Fruit fly (Drosophila melanogaster) whole organism, prepupa: ENCODE data around the gene beta'COP.

Experiments used
- Blimp-1 ChIP-seq: fragments of 200-800 bp; sonication (Bioruptor generic); optimal IDR thresholded peaks from 3 replicates; lab custom pipeline; 2017; ENCODE audit warnings: missing biosample characterization, missing genetic modification characterization, mild to moderate bottlenecking, moderate library complexity, missing genetic modification reagents
- CG10631 ChIP-seq: fragments of 200-800 bp; sonication (Bioruptor generic); optimal IDR thresholded peaks from 2 replicates; lab custom pipeline; 2016; ENCODE audit warnings: missing biosample characterization, missing genetic modification characterization
- CG10669 ChIP-seq: fragments of 200-800 bp; sonication (Bioruptor generic); optimal IDR thresholded peaks from 3 replicates; lab custom pipeline; 2018; ENCODE audit warnings: missing biosample characterization, mild to moderate bottlenecking, missing genetic modification characterization, moderate library complexity
- CG11294 ChIP-seq: fragments of 200-800 bp; sonication (Bioruptor generic); IDR thresholded peaks from 2 replicates; pipeline ENCODE4 v1.3.6; 2022; ENCODE audit warnings: missing biosample characterization, missing genetic modification characterization
- CG11762 ChIP-seq: fragments of 200-800 bp; sonication (Bioruptor generic); optimal IDR thresholded peaks from 3 replicates; lab custom pipeline; 2016; ENCODE audit warnings: missing biosample characterization, missing genetic modification characterization; ENCODE audit not compliant: insufficient read depth
- CG11902 ChIP-seq: fragments of 200-800 bp; sonication (Bioruptor generic); optimal IDR thresholded peaks from 3 replicates; lab custom pipeline; 2016; ENCODE audit warnings: missing biosample characterization, missing genetic modification characterization
- CG15336 ChIP-seq: fragments of 200-800 bp; sonication (Bioruptor generic); IDR thresholded peaks from 2 replicates; pipeline ENCODE4 v1.3.6; 2022; ENCODE audit warnings: missing biosample characterization, missing genetic modification characterization
- CG16779 ChIP-seq: fragments of 200-800 bp; sonication (Bioruptor generic); optimal IDR thresholded peaks from 3 replicates; lab custom pipeline; 2017; ENCODE audit warnings: missing biosample characterization, mild to moderate bottlenecking, missing genetic modification characterization
- CG3032 ChIP-seq: fragments of 200-800 bp; optimal IDR thresholded peaks from 2 replicates; lab custom pipeline; 2019; ENCODE audit warnings: missing biosample characterization, mild to moderate bottlenecking, missing genetic modification characterization, moderate library complexity
- CG32006 ChIP-seq: fragments of 200-800 bp; sonication (Bioruptor generic); optimal IDR thresholded peaks from 3 replicates; lab custom pipeline; 2017; ENCODE audit warnings: missing biosample characterization, mild to moderate bottlenecking, missing genetic modification characterization
- CG34406 ChIP-seq: fragments of 200-800 bp; sonication (Bioruptor generic); optimal IDR thresholded peaks from 3 replicates; lab custom pipeline; 2016; ENCODE audit warnings: missing biosample characterization, missing genetic modification characterization
- CG3919 ChIP-seq: fragments of 200-800 bp; sonication (Bioruptor generic); optimal IDR thresholded peaks from 3 replicates; lab custom pipeline; 2016; ENCODE audit warnings: missing biosample characterization, missing genetic modification characterization
- CG6163 ChIP-seq: fragments of 200-800 bp; sonication (Bioruptor generic); IDR thresholded peaks from 3 replicates; pipeline ENCODE4 v1.3.6; 2022; ENCODE audit warnings: missing biosample characterization, missing genetic modification characterization
- CG6276 ChIP-seq: fragments of 200-800 bp; sonication (Bioruptor generic); optimal IDR thresholded peaks from 2 replicates; lab custom pipeline; 2017; ENCODE audit warnings: missing biosample characterization, mild to moderate bottlenecking, missing genetic modification characterization
- CG6792 ChIP-seq: fragments of 200-800 bp; sonication (Bioruptor generic); optimal IDR thresholded peaks from 3 replicates; lab custom pipeline; 2016; ENCODE audit warnings: missing biosample characterization, missing genetic modification characterization
- CG6854 ChIP-seq: fragments of 200-800 bp; sonication (Bioruptor generic); optimal IDR thresholded peaks from 2 replicates; lab custom pipeline; 2017; ENCODE audit warnings: missing biosample characterization, mild to moderate bottlenecking, missing genetic modification characterization
- CG8119 ChIP-seq: fragments of 200-800 bp; sonication (Bioruptor generic); IDR thresholded peaks from 3 replicates; pipeline ENCODE4 v1.3.6; 2022; ENCODE audit warnings: missing biosample characterization, missing genetic modification characterization
- CG8319 ChIP-seq: fragments of 200-800 bp; sonication (Bioruptor generic); optimal IDR thresholded peaks from 3 replicates; lab custom pipeline; 2016; ENCODE audit warnings: missing biosample characterization, missing genetic modification characterization
- CG8632 ChIP-seq: fragments of 200-800 bp; sonication (Bioruptor generic); optimal IDR thresholded peaks from 3 replicates; lab custom pipeline; 2016; ENCODE audit warnings: missing biosample characterization, missing genetic modification characterization
- CG9139 ChIP-seq: fragments of 200-800 bp; sonication (Bioruptor generic); optimal IDR thresholded peaks from 3 replicates; lab custom pipeline; 2017; ENCODE audit warnings: missing biosample characterization, mild to moderate bottlenecking, missing genetic modification characterization
- Eip78C ChIP-seq: fragments of 200-800 bp; sonication (Bioruptor generic); peaks from one replicate; lab custom pipeline; 2016; ENCODE audit warnings: missing biosample characterization, missing genetic modification characterization
- Hr39 ChIP-seq: fragments of 200-800 bp; sonication (Bioruptor generic); optimal IDR thresholded peaks from 2 replicates; lab custom pipeline; 2016; ENCODE audit warnings: missing biosample characterization, missing genetic modification characterization
- Hr4 ChIP-seq: fragments of 200-800 bp; sonication (Bioruptor generic); optimal IDR thresholded peaks from 3 replicates; lab custom pipeline; 2016; ENCODE audit warnings: missing biosample characterization, missing genetic modification characterization
- Met ChIP-seq: fragments of 200-800 bp; sonication (Bioruptor generic); optimal IDR thresholded peaks from 3 replicates; lab custom pipeline; 2016; ENCODE audit warnings: missing biosample characterization, missing genetic modification characterization
- OdsH ChIP-seq: fragments of 200-800 bp; sonication (Bioruptor generic); optimal IDR thresholded peaks from 3 replicates; lab custom pipeline; 2016; ENCODE audit warnings: missing biosample characterization, missing genetic modification characterization
- Sox102F ChIP-seq: fragments of 200-800 bp; sonication (Bioruptor generic); optimal IDR thresholded peaks from 2 replicates; lab custom pipeline; 2016; ENCODE audit warnings: missing biosample characterization, mild to moderate bottlenecking, missing genetic modification characterization
- Sox14 ChIP-seq: fragments of 200-800 bp; sonication (Bioruptor generic); optimal IDR thresholded peaks from 3 replicates; lab custom pipeline; 2016; ENCODE audit warnings: missing biosample characterization, missing genetic modification characterization
- achi ChIP-seq: fragments of 200-800 bp; sonication (Bioruptor generic); optimal IDR thresholded peaks from 3 replicates; lab custom pipeline; 2016; ENCODE audit warnings: missing biosample characterization, missing genetic modification characterization
- acj6 ChIP-seq: fragments of 200-800 bp; sonication (Bioruptor generic); optimal IDR thresholded peaks from 3 replicates; lab custom pipeline; 2016; ENCODE audit warnings: missing biosample characterization, missing genetic modification characterization
- cyc ChIP-seq: fragments of 200-800 bp; sonication (Bioruptor generic); optimal IDR thresholded peaks from 3 replicates; lab custom pipeline; 2016; ENCODE audit warnings: missing biosample characterization, missing genetic modification characterization
- dsx ChIP-seq: fragments of 200-800 bp; optimal IDR thresholded peaks from 3 replicates; lab custom pipeline; 2019; ENCODE audit warnings: missing biosample characterization, mild to moderate bottlenecking, missing genetic modification characterization, moderate library complexity; ENCODE audit not compliant: poor library complexity, severe bottlenecking
- esn ChIP-seq: fragments of 200-800 bp; sonication (Bioruptor generic); optimal IDR thresholded peaks from 2 replicates; lab custom pipeline; 2016; ENCODE audit warnings: missing biosample characterization, mild to moderate bottlenecking, missing genetic modification characterization, moderate library complexity
- fkh ChIP-seq: fragments of 200-800 bp; sonication (Bioruptor generic); optimal IDR thresholded peaks from 3 replicates; lab custom pipeline; 2017; ENCODE audit warnings: missing biosample characterization, mild to moderate bottlenecking, missing genetic modification characterization, moderate library complexity
- lz ChIP-seq: fragments of 200-800 bp; sonication (Bioruptor generic); optimal IDR thresholded peaks from 3 replicates; lab custom pipeline; 2016; ENCODE audit warnings: missing biosample characterization, missing genetic modification characterization
- net ChIP-seq: fragments of 200-800 bp; sonication (Bioruptor generic); optimal IDR thresholded peaks from 3 replicates; lab custom pipeline; 2016; ENCODE audit warnings: missing biosample characterization, missing genetic modification characterization
- spab ChIP-seq: fragments of 200-800 bp; sonication (Bioruptor generic); optimal IDR thresholded peaks from 2 replicates; lab custom pipeline; 2017; ENCODE audit warnings: missing biosample characterization, mild to moderate bottlenecking, missing genetic modification characterization, missing genetic modification reagents
- ss ChIP-seq, 2 experiments: fragments of 200-800 bp; sonication (Bioruptor generic); optimal IDR thresholded peaks; 2 replicates in 1 of 2; 3 replicates in 1 of 2; lab custom pipeline; 2017 to 2018; ENCODE audit warnings: mild to moderate bottlenecking in 2 of 2, missing biosample characterization in 2 of 2, missing genetic modification characterization in 2 of 2, moderate library complexity in 1 of 2
- svp ChIP-seq: fragments of 200-800 bp; sonication (Bioruptor generic); peaks from one replicate; lab custom pipeline; 2016; ENCODE audit warnings: missing biosample characterization, missing genetic modification characterization
- topi ChIP-seq: fragments of 200-800 bp; sonication (Bioruptor generic); optimal IDR thresholded peaks from 3 replicates; lab custom pipeline; 2016; ENCODE audit warnings: missing biosample characterization, missing genetic modification characterization

The beta'COP gene

dm6 chr2L:13397393-13397792, 18.7 kb downstream of the beta'COP start:
- TF ChIP-seq CG16779, result no peak
- TF ChIP-seq CG11902 (GFP tag; lab: Kevin White, UChicago), result no peak
- no peak for TF ChIP-seq CG6854 (GFP tag; lab: Kevin White, UChicago)

DNA sequence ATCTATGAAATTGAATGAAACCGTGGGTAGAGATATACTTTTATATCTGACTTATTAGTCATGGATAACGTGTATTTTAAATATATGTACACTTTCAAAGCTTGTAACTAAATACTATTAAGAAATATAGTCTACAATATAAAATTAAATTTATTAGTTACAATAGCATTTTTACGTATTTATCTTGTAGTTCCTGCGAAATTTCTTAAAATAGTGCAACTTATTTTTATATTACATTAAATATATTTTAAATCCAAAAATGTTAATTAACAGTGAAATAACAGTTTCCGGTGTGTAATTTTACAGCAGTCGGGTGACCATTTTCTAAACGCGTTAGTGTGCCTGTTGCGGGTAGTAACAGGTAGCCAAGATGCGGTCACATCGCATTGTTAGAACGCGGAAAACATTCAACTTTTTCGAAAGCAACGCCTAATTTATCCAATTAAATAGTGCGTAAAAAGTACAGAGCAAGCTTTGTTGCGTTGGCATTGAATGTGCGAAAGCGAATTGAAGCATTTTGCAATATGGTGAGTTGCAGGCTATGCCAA, 20.0 kb downstream of the beta'COP start, which contains the start of the genes CG10859 and CG7110:
Gene CG10859 (minus strand): TSS at position 51 of the 548 bp plus-strand sequence.
Gene CG7110 (plus strand): TSS at position 378 of the 548 bp plus-strand sequence.
- TF ChIP-seq cyc (peak; percentile 2), Sox102F (GFP tag; lab: Kevin White, UChicago) (peak; percentile 12), OdsH (peak; percentile 19), CG6163 (GFP tag; lab: Robert Waterston, UW) (no peak), Met (GFP tag; lab: Kevin White, UChicago) (peak; percentile 33), esn (GFP tag; lab: Kevin White, UChicago) (peak; percentile 27), CG10669 (peak; percentile 10), CG8119 (no peak), CG6854 (GFP tag; lab: Kevin White, UChicago) (no peak), dsx (GFP tag; lab: Kevin White, UChicago) (no peak), CG8319 (GFP tag; lab: Kevin White, UChicago) (no peak), Hr39 (GFP tag; lab: Kevin White, UChicago) (no peak), CG34406 (peak; percentile 25), lz (peak; percentile 25), Hr4 (no peak), CG16779 (no peak), CG6276 (GFP tag; lab: Kevin White, UChicago) (no peak), CG8632 (GFP tag; lab: Kevin White, UChicago) (peak; percentile 3), acj6 (GFP tag; lab: Kevin White, UChicago) (no peak), CG6792 (GFP tag; lab: Kevin White, UChicago) (no peak), ss (GFP tag; optimal IDR thresholded peaks at IDR 0.05; lab: Kevin White, UChicago) (peak in 1 of 2 experiments; percentile 40), Eip78C (GFP tag; lab: Kevin White, UChicago) (peak; percentile 83), CG3919 (GFP tag; lab: Kevin White, UChicago) (peak; percentile 26), CG9139 (GFP tag; lab: Kevin White, UChicago) (no peak), fkh (GFP tag; lab: Kevin White, UChicago) (no peak), topi (GFP tag; lab: Kevin White, UChicago) (peak; percentile 27), spab (GFP tag; lab: Kevin White, UChicago) (no peak), CG3032 (peak; percentile 12), CG11762 (GFP tag; lab: Kevin White, UChicago) (no peak)

dm6 chr2L:13399565-13399964, 20.9 kb downstream of the beta'COP start:
- TF ChIP-seq CG15336 (GFP tag; lab: Robert Waterston, UW) (peak; percentile 54), Eip78C (GFP tag; lab: Kevin White, UChicago) (peak; percentile 59), Hr4 (peak; percentile 37), CG10669 (no peak), Blimp-1 (GFP tag; lab: Kevin White, UChicago) (no peak), CG8119 (peak; percentile 52; the same call in 1 of the 3 replicates), CG32006 (GFP tag; lab: Kevin White, UChicago) (peak; percentile 51), svp (GFP tag; lab: Kevin White, UChicago) (peak; percentile 29), CG3919 (GFP tag; lab: Kevin White, UChicago) (peak; percentile 30), net (GFP tag; lab: Kevin White, UChicago) (peak; percentile 23), OdsH (peak; percentile 27), spab (GFP tag; lab: Kevin White, UChicago) (no peak), CG6163 (GFP tag; lab: Robert Waterston, UW) (0 out of 3 replicates have a peak, but pooled peaks have one; percentile 24), Sox102F (GFP tag; lab: Kevin White, UChicago) (no peak), CG11294 (no peak), achi (GFP tag; lab: Kevin White, UChicago) (peak; percentile 18), ss (GFP tag; optimal IDR thresholded peaks at IDR 0.05; lab: Kevin White, UChicago) (no peak), acj6 (GFP tag; lab: Kevin White, UChicago) (peak; percentile 16), Sox14 (GFP tag; lab: Kevin White, UChicago) (peak; percentile 5), CG11902 (GFP tag; lab: Kevin White, UChicago) (no peak), CG9139 (GFP tag; lab: Kevin White, UChicago) (no peak), CG10631 (peak; percentile 15)
